Fruit fly (Drosophila melanogaster) whole organism, embryonic: ENCODE results near the gene CecA1.

Experiments
- Ada2b ChIP-seq: fragments of 200-800 bp; sonication (Bioruptor generic); IDR thresholded peaks from 2 replicates; pipeline ENCODE4 v1.3.6; 2022; ENCODE audit warnings: missing biosample characterization, missing genetic modification characterization
- Aef1 ChIP-seq: fragments of 200-800 bp; sonication (Bioruptor generic); IDR thresholded peaks from 3 replicates; pipeline ENCODE4 v1.3.6; 2022; ENCODE audit warnings: missing biosample characterization, missing genetic modification characterization
- Awh ChIP-seq: fragments of 200-800 bp; sonication (Bioruptor generic); IDR thresholded peaks from 2 replicates; pipeline ENCODE4, ENCODE4 v1.3.6; 2022; ENCODE audit warnings: missing biosample characterization, missing genetic modification characterization
- CG10979 ChIP-seq: fragments of 200-800 bp; sonication (Bioruptor generic); optimal IDR thresholded peaks from 2 replicates; lab custom pipeline; 2018; ENCODE audit warnings: missing biosample characterization, mild to moderate bottlenecking, missing genetic modification characterization, moderate library complexity
- CG11723 ChIP-seq: fragments of 200-800 bp; sonication (Bioruptor generic); optimal IDR thresholded peaks from 2 replicates; lab custom pipeline; 2017; ENCODE audit warnings: missing biosample characterization, mild to moderate bottlenecking, missing genetic modification characterization
- CG12071 ChIP-seq: fragments of 200-800 bp; sonication (Bioruptor generic); optimal IDR thresholded peaks from 3 replicates; lab custom pipeline; 2018; ENCODE audit warnings: missing biosample characterization, mild to moderate bottlenecking, missing genetic modification characterization
- CG12299 ChIP-seq: fragments of 200-800 bp; sonication (Bioruptor generic); optimal IDR thresholded peaks from 2 replicates; lab custom pipeline; 2018; ENCODE audit warnings: missing biosample characterization, mild to moderate bottlenecking, missing genetic modification characterization
- CG15601 ChIP-seq: fragments of 200-800 bp; sonication (Bioruptor generic); optimal IDR thresholded peaks from 3 replicates; lab custom pipeline; 2019; ENCODE audit warnings: missing biosample characterization, mild to moderate bottlenecking, missing genetic modification characterization, moderate library complexity
- CG18599 ChIP-seq: fragments of 200-800 bp; sonication (Bioruptor generic); optimal IDR thresholded peaks from 3 replicates; lab custom pipeline; 2017; ENCODE audit warnings: missing biosample characterization, missing genetic modification characterization, mild to moderate bottlenecking, moderate library complexity, missing genetic modification reagents
- CG31224 ChIP-seq: fragments of 200-800 bp; sonication (Bioruptor generic); IDR thresholded peaks from 2 replicates; pipeline ENCODE4 v1.3.6; 2022; ENCODE audit warnings: missing biosample characterization, missing genetic modification characterization
- CG3726 ChIP-seq: fragments of 200-800 bp; sonication (Bioruptor generic); IDR thresholded peaks from 3 replicates; pipeline ENCODE4, ENCODE4 v1.3.6; 2022; ENCODE audit warnings: missing biosample characterization, missing genetic modification characterization
- CG3995 ChIP-seq: fragments of 200-800 bp; sonication (Bioruptor generic); optimal IDR thresholded peaks from 3 replicates; lab custom pipeline; 2016; ENCODE audit warnings: missing biosample characterization, missing genetic modification characterization
- CG4707 ChIP-seq: fragments of 200-800 bp; sonication (Bioruptor generic); optimal IDR thresholded peaks from 2 replicates; lab custom pipeline; 2018; ENCODE audit warnings: missing biosample characterization, mild to moderate bottlenecking, missing genetic modification characterization, moderate library complexity
- CG6175 ChIP-seq: fragments of 200-800 bp; sonication (Bioruptor generic); IDR thresholded peaks from 3 replicates; pipeline ENCODE4 v1.3.6; 2022; ENCODE audit warnings: missing biosample characterization, missing genetic modification characterization
- CG6683 ChIP-seq: fragments of 200-800 bp; sonication (Bioruptor generic); optimal IDR thresholded peaks from 2 replicates; lab custom pipeline; 2017; ENCODE audit warnings: missing biosample characterization, mild to moderate bottlenecking, missing genetic modification characterization, missing genetic modification reagents
- CG8089 ChIP-seq: fragments of 200-800 bp; sonication (Bioruptor generic); optimal IDR thresholded peaks from 3 replicates; lab custom pipeline; 2016; ENCODE audit warnings: missing biosample characterization, missing genetic modification characterization
- CG9797 ChIP-seq: fragments of 200-800 bp; sonication (Bioruptor generic); optimal IDR thresholded peaks from 3 replicates; lab custom pipeline; 2018; ENCODE audit warnings: missing biosample characterization, mild to moderate bottlenecking, missing genetic modification characterization
- Dbx ChIP-seq: fragments of 200-800 bp; sonication (Bioruptor generic); IDR thresholded peaks from 3 replicates; pipeline ENCODE4 v1.3.6; 2022; ENCODE audit warnings: missing biosample characterization, missing genetic modification characterization
- Dip2 ChIP-seq: fragments of 200-800 bp; sonication (Bioruptor generic); IDR thresholded peaks from 2 replicates; pipeline ENCODE4 v1.3.6; 2022; ENCODE audit warnings: missing biosample characterization, missing genetic modification characterization
- Doc2 ChIP-seq: fragments of 200-800 bp; sonication (Bioruptor generic); IDR thresholded peaks from 2 replicates; pipeline ENCODE4 v1.3.6; 2022; ENCODE audit warnings: missing biosample characterization, missing genetic modification characterization
- Eip74EF ChIP-seq, 2 experiments: fragments of 200-800 bp in 1 of 2; fragments of >200 bp in 1 of 2; sonication (Bioruptor generic) in 1 of 2; optimal IDR thresholded peaks; 2 replicates each; lab custom pipeline; 2017 to 2019; ENCODE audit warnings: missing biosample characterization in 2 of 2, missing genetic modification characterization in 2 of 2, mild to moderate bottlenecking in 1 of 2, moderate library complexity in 1 of 2
- HLH3B ChIP-seq: fragments of 200-800 bp; sonication (Bioruptor generic); IDR thresholded peaks from 2 replicates; pipeline ENCODE4 v1.3.6; 2022; ENCODE audit warnings: missing biosample characterization, missing genetic modification characterization
- Hr51 ChIP-seq, 2 experiments: fragments of 200-800 bp; sonication (Bioruptor generic); optimal IDR thresholded peaks; 2 replicates in 1 of 2; 3 replicates in 1 of 2; lab custom pipeline; 2016 to 2018; ENCODE audit warnings: missing biosample characterization in 2 of 2, missing genetic modification characterization in 2 of 2, mild to moderate bottlenecking in 1 of 2, moderate library complexity in 1 of 2
- Jarid2 ChIP-seq: fragments of 200-800 bp; sonication (Bioruptor generic); optimal IDR thresholded peaks from 3 replicates; lab custom pipeline; 2017; ENCODE audit warnings: mild to moderate bottlenecking, missing biosample characterization, missing genetic modification reagents, missing genetic modification characterization
- MBD-R2 ChIP-seq: fragments of 200-800 bp; sonication (Bioruptor generic); IDR thresholded peaks from 2 replicates; pipeline ENCODE4 v1.3.6; 2022; ENCODE audit warnings: missing biosample characterization, missing genetic modification characterization
- Nf-YB ChIP-seq: fragments of 200-800 bp; sonication (Bioruptor generic); optimal IDR thresholded peaks from 3 replicates; lab custom pipeline; 2019; ENCODE audit warnings: missing biosample characterization, mild to moderate bottlenecking, missing genetic modification characterization, moderate library complexity
- Rx ChIP-seq: fragments of 200-800 bp; sonication (Bioruptor generic); IDR thresholded peaks from 2 replicates; pipeline ENCODE4 v1.3.6; 2022; ENCODE audit warnings: missing biosample characterization, missing genetic modification characterization
- Tbp ChIP-seq: fragments of >200 bp; optimal IDR thresholded peaks from 2 replicates; lab custom pipeline; 2018; ENCODE audit warnings: missing biosample characterization, missing genetic modification characterization
- ase ChIP-seq: fragments of 200-800 bp; sonication (Bioruptor generic); IDR thresholded peaks from 3 replicates; pipeline ENCODE4 v1.3.6; 2022; ENCODE audit warnings: missing biosample characterization, missing genetic modification characterization
- bowl ChIP-seq: fragments of 200-800 bp; sonication (Bioruptor generic); IDR thresholded peaks from 2 replicates; pipeline ENCODE4 v1.3.6; 2022; ENCODE audit warnings: missing biosample characterization, missing genetic modification characterization
- eve ChIP-seq, 2 experiments: fragments of >200 bp; optimal IDR thresholded peaks; 2 replicates each; lab custom pipeline; 2017; ENCODE audit warnings: missing biosample characterization in 2 of 2, missing genetic modification characterization in 2 of 2
- fd102C ChIP-seq: fragments of 200-800 bp; sonication (Bioruptor generic); optimal IDR thresholded peaks from 2 replicates; lab custom pipeline; 2018; ENCODE audit warnings: missing biosample characterization, mild to moderate bottlenecking, missing genetic modification characterization, moderate library complexity
- hkb ChIP-seq, 2 experiments: fragments of 200-800 bp in 1 of 2; fragments of >200 bp in 1 of 2; sonication (Bioruptor generic) in 1 of 2; IDR thresholded peaks in 1 of 2; optimal IDR thresholded peaks in 1 of 2; 2 replicates each; pipeline versions ENCODE4 v1.3.6 to Lab custom; 2017 to 2022; ENCODE audit warnings: missing biosample characterization in 1 of 2, missing genetic modification characterization in 1 of 2
- jumu ChIP-seq: fragments of 200-800 bp; sonication (Bioruptor generic); optimal IDR thresholded peaks from 3 replicates; lab custom pipeline; 2016; ENCODE audit warnings: missing biosample characterization, missing genetic modification characterization
- klu ChIP-seq: fragments of 200-800 bp; sonication (Bioruptor generic); IDR thresholded peaks from 2 replicates; pipeline ENCODE4 v1.3.6; 2022; ENCODE audit warnings: missing biosample characterization, missing genetic modification characterization
- lov ChIP-seq, 2 experiments: fragments of 200-800 bp in 1 of 2; fragments of >200 bp in 1 of 2; sonication (Bioruptor generic) in 1 of 2; IDR thresholded peaks in 1 of 2; optimal IDR thresholded peaks in 1 of 2; 2 replicates in 1 of 2; 3 replicates in 1 of 2; pipeline versions ENCODE4 v1.3.6 to Lab custom; 2017 to 2022; ENCODE audit warnings: missing biosample characterization in 1 of 2, missing genetic modification characterization in 1 of 2
- nmo ChIP-seq: fragments of 200-800 bp; sonication (Bioruptor generic); optimal IDR thresholded peaks from 2 replicates; lab custom pipeline; 2018; ENCODE audit warnings: missing biosample characterization, mild to moderate bottlenecking, missing genetic modification characterization, moderate library complexity
- nom ChIP-seq: fragments of 200-800 bp; sonication (Bioruptor generic); optimal IDR thresholded peaks from 2 replicates; lab custom pipeline; 2017; ENCODE audit warnings: missing biosample characterization, missing genetic modification characterization, mild to moderate bottlenecking, moderate library complexity, missing genetic modification reagents
- pan ChIP-seq, 4 experiments: fragments of >200 bp in 3 of 4; fragments of 200-800 bp in 1 of 4; sonication (Bioruptor generic) in 1 of 4; optimal IDR thresholded peaks in 3 of 4; IDR thresholded peaks in 1 of 4; 2 replicates each; pipeline versions ENCODE4 v1.3.6 to Lab custom; 2017 to 2022; ENCODE audit warnings: missing biosample characterization in 2 of 4, missing genetic modification characterization in 2 of 4, mixed read lengths in 1 of 4
- run ChIP-seq: fragments of 200-800 bp; sonication (Bioruptor generic); optimal IDR thresholded peaks from 3 replicates; lab custom pipeline; 2018; ENCODE audit warnings: missing biosample characterization, mild to moderate bottlenecking, missing genetic modification characterization
- salm ChIP-seq: fragments of 200-800 bp; sonication (Bioruptor generic); optimal IDR thresholded peaks from 2 replicates; lab custom pipeline; 2018; ENCODE audit warnings: missing biosample characterization, mild to moderate bottlenecking, missing genetic modification characterization
- sisA ChIP-seq: fragments of 200-800 bp; sonication (Bioruptor generic); IDR thresholded peaks from 2 replicates; pipeline ENCODE4 v1.3.6; 2022; ENCODE audit warnings: missing biosample characterization, missing genetic modification characterization
- stwl ChIP-seq: fragments of 200-800 bp; sonication (Bioruptor generic); optimal IDR thresholded peaks from 3 replicates; lab custom pipeline; 2018; ENCODE audit warnings: missing biosample characterization, mild to moderate bottlenecking, missing genetic modification characterization, moderate library complexity
- tna ChIP-seq: fragments of 200-800 bp; sonication (Bioruptor generic); IDR thresholded peaks from 2 replicates; pipeline ENCODE4 v1.3.6; 2022; ENCODE audit warnings: missing biosample characterization, missing genetic modification characterization; ENCODE audit not compliant: partially characterized antibody
- ttk ChIP-seq: fragments of 200-800 bp; sonication (Bioruptor generic); IDR thresholded peaks from 2 replicates; pipeline ENCODE4 v2.1.2; 2022; ENCODE audit warnings: missing biosample characterization, missing genetic modification characterization
- twi ChIP-seq: fragments of 200-800 bp; optimal IDR thresholded peaks from 2 replicates; lab custom pipeline; 2019; ENCODE audit warnings: missing biosample characterization, mild to moderate bottlenecking, missing genetic modification characterization, moderate library complexity

CecA1 gene

dm6 chr3R:30203104-30203986 is 7.3 kb upstream of the CecA1 start (continued):
- TF ChIP-seq lov (optimal IDR thresholded peaks at IDR 0.05; lab: Kevin White, UChicago) = no peak
- TF ChIP-seq lov (GFP tag; IDR thresholded peaks at IDR 0.05; lab: Robert Waterston, UW) = 0 out of 3 replicates have a peak, but pooled peaks have one; percentile 3
- TF ChIP-seq Rx = peak; percentile 91
- peak; percentile 95 for TF ChIP-seq ttk (GFP tag; lab: Robert Waterston, UW)
- peak; percentile 97 for TF ChIP-seq Dbx (GFP tag; lab: Robert Waterston, UW)
- peak; percentile 81 for TF ChIP-seq Nf-YB (GFP tag; lab: Kevin White, UChicago)
- TF ChIP-seq Eip74EF (GFP tag; optimal IDR thresholded peaks at IDR 0.05; lab: Kevin White, UChicago) = peak in 1 of 2 experiments; percentile 97
- TF ChIP-seq sisA (GFP tag; lab: Robert Waterston, UW) = peak; percentile 98
- TF ChIP-seq CG9797 = peak; percentile 54
- peak; percentile 68 for TF ChIP-seq twi (tag; lab: Kevin White, UChicago)
- peak; percentile 94 for TF ChIP-seq bowl (GFP tag; lab: Robert Waterston, UW)
- TF ChIP-seq CG18599 = peak; percentile 98
- TF ChIP-seq Aef1 (GFP tag; lab: Robert Waterston, UW) = peak; percentile 98
- peak; percentile 91 for TF ChIP-seq klu (GFP tag; lab: Robert Waterston, UW)
- TF ChIP-seq CG12071 (GFP tag; lab: Kevin White, UChicago) = peak; percentile 96
- peak; percentile 62; the same call in 2 of the 3 replicates for TF ChIP-seq CG6175 (GFP tag; lab: Robert Waterston, UW)
- peak; percentile 93 for TF ChIP-seq CG6683 (GFP tag; lab: Kevin White, UChicago)
- peak; percentile 97 for TF ChIP-seq jumu (GFP tag; lab: Kevin White, UChicago)
- TF ChIP-seq CG8089 (GFP tag; lab: Kevin White, UChicago) = peak; percentile 86
- TF ChIP-seq Jarid2 (GFP tag; lab: Kevin White, UChicago) = peak; percentile 77
- peak; percentile 90 for TF ChIP-seq Awh (GFP tag; lab: Robert Waterston, UW)
- TF ChIP-seq Dip2 (GFP tag; lab: Robert Waterston, UW) = no peak; the same call in 1 of the 2 replicates
- TF ChIP-seq pan (optimal IDR thresholded peaks at IDR 0.05; lab: Kevin White, UChicago) = no peak
- TF ChIP-seq pan (GFP tag; optimal IDR thresholded peaks at IDR 0.05 in 1 of 2, IDR thresholded peaks at IDR 0.05 in 1 of 2) = peak in 1 of 2 experiments; percentile 91
- TF ChIP-seq Hr51 (GFP tag; optimal IDR thresholded peaks at IDR 0.05; lab: Kevin White, UChicago) = peak; percentile 90 to 94
- peak; percentile 60 for TF ChIP-seq CG4707 (GFP tag; lab: Kevin White, UChicago)
- TF ChIP-seq ase = peak; percentile 92
- peak; percentile 97 for TF ChIP-seq CG10979 (tag; lab: Kevin White, UChicago)
- TF ChIP-seq CG12299 (tag; lab: Kevin White, UChicago) = peak; percentile 82
- peak; percentile 87 for TF ChIP-seq CG15601 (tag; lab: Kevin White, UChicago)
- TF ChIP-seq HLH3B (GFP tag; lab: Robert Waterston, UW) = peak; percentile 97
- TF ChIP-seq run (tag; lab: Kevin White, UChicago) = peak; percentile 94
- no peak for TF ChIP-seq hkb (optimal IDR thresholded peaks at IDR 0.05; lab: Kevin White, UChicago)
- TF ChIP-seq hkb (GFP tag; IDR thresholded peaks at IDR 0.05; lab: Robert Waterston, UW) = peak; percentile 99
- TF ChIP-seq CG11723 = peak; percentile 95
- no peak for TF ChIP-seq Tbp (GFP tag; lab: Kevin White, UChicago)
- TF ChIP-seq Doc2 (GFP tag; lab: Robert Waterston, UW) = 0 out of 2 replicates have a peak, but pooled peaks have one; percentile 54
- peak; percentile 22 for TF ChIP-seq fd102C
- peak; percentile 88 for TF ChIP-seq CG31224 (GFP tag; lab: Robert Waterston, UW)
- peak; percentile 98 for TF ChIP-seq nmo
- peak; percentile 72 for TF ChIP-seq salm (tag; lab: Kevin White, UChicago)
- no peak for TF ChIP-seq eve (GFP tag; optimal IDR thresholded peaks at IDR 0.05; lab: Kevin White, UChicago)
- TF ChIP-seq MBD-R2 = peak; percentile 91
- no peak for TF ChIP-seq tna (GFP tag; lab: Robert Waterston, UW)
- TF ChIP-seq nom (GFP tag; lab: Kevin White, UChicago) = peak; percentile 26
- peak; percentile 97 for TF ChIP-seq Ada2b (GFP tag; lab: Robert Waterston, UW)
- peak; percentile 78 for TF ChIP-seq CG3995
- peak; percentile 8 for TF ChIP-seq stwl (tag; lab: Kevin White, UChicago)
- TF ChIP-seq CG3726 (GFP tag; lab: Robert Waterston, UW) = peak; percentile 87
